Fruit fly (Drosophila melanogaster): ENCODE measurements around the gene Etl1.

dm6 chr2L:9882393-9882971, 29.9 kb downstream of the Etl1 start:
- TF ChIP-seq ttk (optimal IDR thresholded peaks at IDR 0.05) (no peak), psq (optimal IDR thresholded peaks at IDR 0.05) (no peak), h (optimal IDR thresholded peaks at IDR 0.05) (no peak), insv (optimal IDR thresholded peaks at IDR 0.05) (no peak), Sin3A (optimal IDR thresholded peaks at IDR 0.05) (no peak)
